Worm (Caenorhabditis elegans) whole organism, L2 larva: Measurements from ENCODE around the gene F59G1.4.

ENCODE experiments used
- C34F6.9 ChIP-seq: fragments of 150-350 bp; optimal IDR thresholded peaks from 2 replicates; lab custom pipeline; 2014; ENCODE audit warnings: missing biosample characterization, missing genetic modification characterization
- F13H6.1 ChIP-seq: sonication (generic microtip); optimal IDR thresholded peaks from 2 replicates; lab custom pipeline; 2016; ENCODE audit warnings: missing genetic modification characterization, missing compliant biosample characterization
- R02D3.7 ChIP-seq: fragments of 150-350 bp; optimal IDR thresholded peaks from 2 replicates; lab custom pipeline; 2014; ENCODE audit warnings: missing biosample characterization, missing genetic modification characterization
- Y55F3AM.14 ChIP-seq: fragments of 200-800 bp; sonication (Bioruptor generic); optimal IDR thresholded peaks from 2 replicates; lab custom pipeline; 2018; ENCODE audit warnings: mild to moderate bottlenecking, missing genetic modification characterization, missing compliant biosample characterization
- alr-1 ChIP-seq: fragments of 150-350 bp; optimal IDR thresholded peaks from 2 replicates; lab custom pipeline; 2014; ENCODE audit warnings: missing biosample characterization, missing genetic modification characterization
- ama-1 ChIP-seq: fragments of 150-350 bp; optimal IDR thresholded peaks from 2 replicates; lab custom pipeline; 2018; ENCODE audit warnings: inconsistent platforms
- blmp-1 ChIP-seq: sonication (generic microtip); optimal IDR thresholded peaks from 2 replicates; lab custom pipeline; 2017; ENCODE audit warnings: missing genetic modification characterization, mild to moderate bottlenecking, missing compliant biosample characterization, antibody characterized with exemption, moderate library complexity; ENCODE audit not compliant: insufficient read depth
- ceh-16 ChIP-seq: fragments of 150-350 bp; optimal IDR thresholded peaks from 2 replicates; lab custom pipeline; 2014; ENCODE audit warnings: missing biosample characterization, missing genetic modification characterization
- crh-2 ChIP-seq: sonication (generic microtip); optimal IDR thresholded peaks from 2 replicates; lab custom pipeline; 2017; ENCODE audit warnings: missing biosample characterization, missing genetic modification characterization
- dmd-4 ChIP-seq: sonication (generic microtip); optimal IDR thresholded peaks from 2 replicates; lab custom pipeline; 2017; ENCODE audit warnings: missing biosample characterization, missing genetic modification characterization
- egl-27 ChIP-seq: sonication (generic microtip); optimal IDR thresholded peaks from 3 replicates; lab custom pipeline; 2017; ENCODE audit warnings: missing biosample characterization, missing genetic modification reagents, missing genetic modification characterization
- elt-1 ChIP-seq: fragments of 150-350 bp; optimal IDR thresholded peaks from 2 replicates; lab custom pipeline; 2014; ENCODE audit warnings: missing biosample characterization, missing genetic modification characterization
- fos-1 ChIP-seq: fragments of 150-350 bp; optimal IDR thresholded peaks from 2 replicates; lab custom pipeline; 2014; ENCODE audit warnings: missing biosample characterization, missing genetic modification characterization
- gmeb-1 ChIP-seq: fragments of 150-350 bp; optimal IDR thresholded peaks from 2 replicates; lab custom pipeline; 2014; ENCODE audit warnings: missing biosample characterization, missing genetic modification characterization
- lin-11 ChIP-seq: fragments of 150-350 bp; sonication (generic microtip); optimal IDR thresholded peaks from 2 replicates; lab custom pipeline; 2014; ENCODE audit warnings: missing biosample characterization, missing genetic modification characterization, inconsistent platforms, mixed read lengths
- lin-13 ChIP-seq: fragments of 150-350 bp; optimal IDR thresholded peaks from 2 replicates; lab custom pipeline; 2014; ENCODE audit warnings: missing biosample characterization, missing genetic modification reagents, missing genetic modification characterization
- lin-39 ChIP-seq: fragments of 150-350 bp; optimal IDR thresholded peaks from 2 replicates; lab custom pipeline; 2014; ENCODE audit warnings: missing biosample characterization, missing genetic modification reagents, missing genetic modification characterization
- lsy-2 ChIP-seq, 2 experiments: fragments of 150-350 bp in 1 of 2; sonication (generic microtip) in 1 of 2; optimal IDR thresholded peaks; 2 replicates each; lab custom pipeline; 2014 to 2017; ENCODE audit warnings: missing biosample characterization in 2 of 2, missing genetic modification characterization in 2 of 2
- mab-5 ChIP-seq: fragments of 150-350 bp; optimal IDR thresholded peaks from 2 replicates; lab custom pipeline; 2014; ENCODE audit warnings: missing biosample characterization, missing genetic modification characterization
- mdl-1 ChIP-seq, 2 experiments: fragments of 150-350 bp in 1 of 2; sonication (generic microtip) in 1 of 2; optimal IDR thresholded peaks; 2 replicates each; lab custom pipeline; 2017; ENCODE audit warnings: missing biosample characterization in 2 of 2, missing genetic modification characterization in 2 of 2
- nhr-10 ChIP-seq: sonication (generic microtip); optimal IDR thresholded peaks from 2 replicates; lab custom pipeline; 2017; ENCODE audit warnings: missing biosample characterization, missing genetic modification characterization
- nhr-12 ChIP-seq: fragments of 150-350 bp; optimal IDR thresholded peaks from 2 replicates; lab custom pipeline; 2014; ENCODE audit warnings: missing biosample characterization, missing genetic modification characterization
- nhr-129 ChIP-seq: fragments of 150-350 bp; optimal IDR thresholded peaks from 2 replicates; lab custom pipeline; 2014; ENCODE audit warnings: missing biosample characterization, missing genetic modification characterization
- nhr-21 ChIP-seq: fragments of 150-350 bp; optimal IDR thresholded peaks from 2 replicates; lab custom pipeline; 2014; ENCODE audit warnings: missing biosample characterization, missing genetic modification characterization
- nhr-25 ChIP-seq: fragments of 150-350 bp; sonication (generic microtip); optimal IDR thresholded peaks from 3 replicates; lab custom pipeline; 2014; ENCODE audit warnings: missing biosample characterization, missing genetic modification characterization
- nhr-6 ChIP-seq: fragments of 150-350 bp; optimal IDR thresholded peaks from 2 replicates; lab custom pipeline; 2014; ENCODE audit warnings: missing biosample characterization, missing genetic modification characterization
- peb-1 ChIP-seq: fragments of 150-350 bp; optimal IDR thresholded peaks from 2 replicates; lab custom pipeline; 2014; ENCODE audit warnings: missing biosample characterization, missing genetic modification characterization
- skn-1 ChIP-seq: sonication (generic microtip); optimal IDR thresholded peaks from 2 replicates; lab custom pipeline; 2017; ENCODE audit warnings: missing biosample characterization, missing genetic modification characterization
- sma-3 ChIP-seq: sonication (generic microtip); optimal IDR thresholded peaks from 2 replicates; lab custom pipeline; 2016; ENCODE audit warnings: missing genetic modification reagents, missing genetic modification characterization, missing compliant biosample characterization
- sma-9 ChIP-seq, 2 experiments: fragments of 150-350 bp in 1 of 2; sonication (generic microtip) in 1 of 2; optimal IDR thresholded peaks; 2 replicates each; lab custom pipeline; 2014 to 2016; ENCODE audit warnings: missing genetic modification characterization in 2 of 2, mild to moderate bottlenecking in 1 of 2, missing biosample characterization in 1 of 2, missing compliant biosample characterization in 1 of 2, missing genetic modification reagents in 1 of 2, moderate library complexity in 1 of 2
- snpc-4 ChIP-seq: fragments of 150-350 bp; optimal IDR thresholded peaks from 2 replicates; lab custom pipeline; 2014; ENCODE audit warnings: missing biosample characterization, missing genetic modification characterization
- unc-39 ChIP-seq: fragments of 150-350 bp; optimal IDR thresholded peaks from 2 replicates; lab custom pipeline; 2014; ENCODE audit warnings: missing biosample characterization, missing genetic modification characterization
- unc-55 ChIP-seq: fragments of 150-350 bp; sonication (generic microtip); optimal IDR thresholded peaks from 3 replicates; lab custom pipeline; 2014; ENCODE audit warnings: missing biosample characterization, missing genetic modification reagents, missing genetic modification characterization
- unc-62 ChIP-seq: fragments of 150-350 bp; optimal IDR thresholded peaks from 2 replicates; lab custom pipeline; 2014; ENCODE audit warnings: missing biosample characterization, missing genetic modification reagents, missing genetic modification characterization
- zag-1 ChIP-seq: fragments of 150-350 bp; optimal IDR thresholded peaks from 2 replicates; lab custom pipeline; 2014; ENCODE audit warnings: missing biosample characterization, missing genetic modification characterization
- ztf-11 ChIP-seq: sonication (generic microtip); optimal IDR thresholded peaks from 2 replicates; lab custom pipeline; 2017; ENCODE audit warnings: missing biosample characterization, missing genetic modification characterization
- ztf-4 ChIP-seq: fragments of 150-350 bp; optimal IDR thresholded peaks from 2 replicates; lab custom pipeline; 2014; ENCODE audit warnings: missing biosample characterization, missing genetic modification characterization

F59G1.4 gene

DNA sequence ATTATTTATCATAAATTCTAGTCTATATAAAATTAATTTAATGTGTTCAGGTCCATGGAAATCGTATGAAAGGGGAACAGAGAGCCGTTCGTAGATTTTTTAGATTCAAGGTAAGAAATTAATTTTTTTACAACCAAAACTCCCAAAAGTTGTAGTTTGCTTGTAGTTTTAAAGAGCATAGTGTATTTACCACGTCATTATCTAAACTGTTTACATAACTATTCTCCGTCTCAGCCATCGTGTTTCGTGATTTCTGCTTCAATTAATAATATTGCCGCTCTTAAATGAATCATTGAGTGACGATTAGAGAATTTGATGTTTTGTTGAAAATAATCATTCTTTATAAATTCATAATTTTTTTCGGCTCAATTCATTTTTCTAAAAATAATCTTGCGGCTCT lies 15.3 kb downstream of the F59G1.4 start, which contains the start of gene cgt-3:
cgt-3 (plus strand) TSS at position 51 of the 400 bp plus-strand sequence.
- TF ChIP-seq unc-55 (GFP tag; lab: Kevin White, UChicago) (no peak), fos-1 (tag; lab: Kevin White, UChicago) (peak; percentile 53), ama-1 (lab: Kevin White, UChicago) (no peak), lin-13 (GFP tag; lab: Kevin White, UChicago) (peak; percentile 13), nhr-12 (tag; lab: Kevin White, UChicago) (no peak)

DNA sequence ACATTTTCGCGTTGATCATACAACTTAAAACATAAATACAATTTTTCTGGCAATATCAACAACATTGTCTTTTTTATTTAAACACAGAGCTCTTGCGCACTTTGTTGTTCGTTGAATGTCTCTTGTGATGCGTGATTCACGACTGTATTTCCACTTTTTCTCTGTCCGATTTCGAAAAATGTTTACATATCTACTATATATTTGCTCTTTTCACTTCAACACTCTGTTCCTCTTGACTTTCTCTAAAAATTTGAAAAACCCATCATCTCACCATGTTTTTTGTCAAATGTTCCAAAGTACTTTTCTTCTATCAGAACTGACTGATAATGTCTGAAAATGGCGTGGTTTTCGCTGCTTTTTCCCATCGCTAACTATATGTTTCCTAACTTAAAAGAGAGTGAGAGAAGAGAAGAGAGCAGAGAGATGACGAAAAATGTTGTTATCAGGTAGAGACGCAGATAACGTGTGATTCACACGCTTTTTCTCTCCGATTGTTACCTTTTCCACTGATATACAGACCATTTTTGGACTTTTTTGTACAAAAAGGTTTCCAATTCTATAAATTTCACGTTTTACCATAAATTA lies 16.1 kb downstream of the F59G1.4 start:
- no peak for TF ChIP-seq mab-5 (tag; lab: Kevin White, UChicago)
- TF ChIP-seq F13H6.1 (tag; lab: Kevin White, UChicago) = peak; percentile 14
- no peak for TF ChIP-seq lin-11 (tag; lab: Kevin White, UChicago)
- peak; percentile 9 for TF ChIP-seq sma-3 (GFP tag; lab: Kevin White, UChicago)
- peak; percentile 49 for TF ChIP-seq sma-9 (GFP tag; optimal IDR thresholded peaks at IDR 0.05; lab: Kevin White, UChicago)
- no peak for TF ChIP-seq sma-9 (tag; optimal IDR thresholded peaks at IDR 0.05; lab: Kevin White, UChicago)
- TF ChIP-seq elt-1 (tag; lab: Kevin White, UChicago) = no peak
- TF ChIP-seq nhr-129 = peak; percentile 40
- TF ChIP-seq fos-1 (tag; lab: Kevin White, UChicago) = peak; percentile 98
- peak; percentile 68 for TF ChIP-seq crh-2
- TF ChIP-seq C34F6.9 (tag; lab: Kevin White, UChicago) = no peak

DNA sequence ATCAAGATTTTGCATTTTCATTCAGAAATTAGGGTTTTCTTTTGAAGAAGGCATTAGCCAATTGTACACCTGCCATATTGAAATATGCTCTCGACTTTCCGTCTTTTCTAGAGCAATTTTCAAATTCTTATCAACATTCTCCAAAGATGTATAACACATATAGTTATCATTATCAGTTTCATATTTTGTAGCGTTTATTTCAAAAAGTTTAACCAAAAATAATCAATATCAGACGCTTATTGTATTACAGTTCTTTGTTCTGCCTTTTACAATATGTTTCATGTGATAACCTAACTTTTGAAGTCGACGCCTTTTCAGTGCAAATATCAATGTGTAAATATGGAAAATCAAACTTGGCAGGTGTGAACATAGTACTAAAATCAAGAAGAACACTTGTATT lies 17.9 kb downstream of the F59G1.4 start:
- TF ChIP-seq zag-1 = no peak
- TF ChIP-seq fos-1 (tag; lab: Kevin White, UChicago) = peak; percentile 50
- peak; percentile 16 for TF ChIP-seq gmeb-1
- peak; percentile 9 for TF ChIP-seq crh-2
- no peak for TF ChIP-seq alr-1 (tag; lab: Kevin White, UChicago)

DNA sequence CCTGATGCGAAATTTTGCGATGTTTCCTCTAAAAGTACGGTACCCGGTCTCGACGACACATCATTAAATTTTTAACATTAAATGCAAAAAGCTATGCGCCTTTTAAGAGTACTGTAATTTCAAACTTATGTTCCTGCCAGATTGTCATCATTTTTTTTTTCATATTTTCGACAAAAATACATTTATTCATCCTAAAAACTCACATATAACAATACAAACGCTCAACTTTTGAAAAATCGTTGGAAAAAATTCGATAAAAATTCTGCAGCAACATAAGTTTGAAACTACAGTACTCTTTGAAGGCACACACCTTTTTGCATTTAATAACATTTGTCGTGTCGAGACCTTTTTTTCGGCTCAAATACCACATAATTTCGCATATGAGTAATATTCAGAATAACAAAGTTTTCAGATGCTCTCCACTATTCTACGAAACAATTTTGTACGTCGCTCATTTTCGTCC lies 21.1 kb downstream of the F59G1.4 start, which contains the start of gene frh-1:
frh-1 (plus strand) TSS at position 413 of the 463 bp plus-strand sequence.
- TF ChIP-seq snpc-4 (tag; lab: Kevin White, UChicago) (no peak), unc-62 (GFP tag; lab: Kevin White, UChicago) (no peak)

DNA sequence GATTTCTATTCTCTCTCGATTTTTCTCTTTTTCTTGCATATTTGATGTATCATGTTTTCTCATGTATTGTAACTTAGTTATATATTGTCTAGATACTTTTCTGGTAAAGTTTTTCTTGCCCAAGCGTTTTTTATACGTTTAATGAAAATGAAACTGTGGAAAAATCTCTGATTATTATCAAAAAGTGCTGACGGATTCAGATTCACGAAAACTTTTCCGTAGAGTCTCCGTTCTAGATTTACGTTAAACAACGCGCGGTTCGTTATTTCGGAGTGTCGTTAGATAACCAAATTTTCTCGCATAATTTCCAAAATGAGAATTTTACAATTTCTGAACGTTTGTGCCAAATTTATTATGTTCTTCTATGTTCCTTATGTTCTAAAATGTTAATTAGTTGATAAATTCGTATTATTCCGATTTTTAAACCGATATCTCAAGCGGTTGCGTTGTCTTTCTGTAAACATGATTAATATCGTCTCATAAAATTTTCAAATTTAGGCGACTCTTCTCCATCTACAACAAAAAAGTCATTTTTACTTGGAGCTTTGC lies 22.3 kb downstream of the F59G1.4 start, which contains the start of gene ptp-2:
ptp-2 (plus strand) TSS at position 499 of the 549 bp plus-strand sequence.
- TF ChIP-seq elt-1 (tag; lab: Kevin White, UChicago) (no peak), mab-5 (tag; lab: Kevin White, UChicago) (no peak), sma-9 (GFP tag; optimal IDR thresholded peaks at IDR 0.05; lab: Kevin White, UChicago) (no peak), sma-9 (tag; optimal IDR thresholded peaks at IDR 0.05; lab: Kevin White, UChicago) (no peak), unc-62 (GFP tag; lab: Kevin White, UChicago) (no peak), nhr-10 (tag; lab: Kevin White, UChicago) (no peak), R02D3.7 (tag; lab: Kevin White, UChicago) (no peak), C34F6.9 (tag; lab: Kevin White, UChicago) (peak; percentile 69), nhr-6 (no peak), nhr-25 (no peak), ceh-16 (tag; lab: Kevin White, UChicago) (no peak), ztf-4 (tag; lab: Kevin White, UChicago) (peak; percentile 49), peb-1 (tag; lab: Kevin White, UChicago) (no peak), dmd-4 (tag; lab: Kevin White, UChicago) (no peak), lsy-2 (tag; optimal IDR thresholded peaks at IDR 0.05; lab: Kevin White, UChicago) (peak in 1 of 2 experiments; percentile 66), unc-55 (GFP tag; lab: Kevin White, UChicago) (peak; percentile 48), egl-27 (no peak), sma-3 (GFP tag; lab: Kevin White, UChicago) (no peak), Y55F3AM.14 (no peak), lin-39 (tag; lab: Kevin White, UChicago) (no peak), ama-1 (lab: Kevin White, UChicago) (peak; percentile 19), skn-1 (no peak), unc-39 (tag; lab: Kevin White, UChicago) (no peak), mdl-1 (tag; optimal IDR thresholded peaks at IDR 0.05; lab: Kevin White, UChicago) (no peak), nhr-21 (tag; lab: Kevin White, UChicago) (no peak), blmp-1 (no peak), zag-1 (no peak), nhr-129 (peak; percentile 38), lin-13 (GFP tag; lab: Kevin White, UChicago) (peak; percentile 19), gmeb-1 (peak; percentile 25), ztf-11 (no peak), lin-11 (tag; lab: Kevin White, UChicago) (no peak), fos-1 (tag; lab: Kevin White, UChicago) (no peak), snpc-4 (tag; lab: Kevin White, UChicago) (no peak)
- TF ChIP-seq, all 48 proteins: peak for 8
